Fruit fly (Drosophila melanogaster): ENCODE results near the gene TMEM216.

The TMEM216 gene

DNA sequence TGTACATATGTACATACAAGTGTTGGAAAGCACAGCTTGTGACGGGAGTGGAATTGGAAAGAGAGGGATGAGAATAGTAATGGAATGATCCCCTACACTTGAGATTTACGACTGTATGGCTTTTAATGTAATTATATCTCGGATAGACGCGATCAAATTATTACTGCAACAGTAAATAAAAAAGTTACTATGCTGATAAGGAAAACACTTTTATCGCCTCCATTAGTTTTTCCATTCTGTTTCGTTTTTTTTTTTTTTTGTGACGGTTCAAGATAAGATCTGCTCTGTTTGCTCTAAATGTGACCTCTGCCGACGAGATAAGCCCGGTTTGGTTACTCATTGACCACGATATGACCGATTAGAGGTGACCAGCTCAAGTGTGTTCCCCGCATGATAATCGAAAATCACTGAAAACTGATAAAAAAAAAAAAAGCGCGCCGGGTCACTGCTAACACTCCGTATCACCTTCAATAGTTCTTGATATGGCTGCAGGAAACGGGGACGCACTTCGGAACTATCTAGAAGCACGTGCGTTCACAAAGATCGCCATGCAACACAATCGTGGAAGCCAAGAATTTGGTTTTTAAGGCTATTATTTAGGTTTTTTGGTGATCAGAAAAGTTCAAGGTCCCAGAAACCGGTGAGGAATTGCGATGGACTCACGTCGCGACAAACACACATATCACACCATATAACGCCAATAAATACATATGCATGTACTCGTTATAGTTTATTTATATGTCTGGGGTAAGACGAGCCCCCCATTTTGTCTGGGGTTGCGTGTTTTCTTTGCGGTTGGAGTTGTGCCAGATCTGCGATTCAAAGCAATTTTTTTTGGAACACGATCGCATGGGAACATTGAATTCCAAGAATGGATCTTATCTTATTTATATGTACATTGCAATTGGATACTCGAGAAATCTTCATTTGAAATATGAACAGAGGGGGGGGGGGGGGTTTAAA is 45.2 kb upstream of the TMEM216 start, which contains the start of gene p:
p (minus strand) TSS at position 156 of the 963 bp plus-strand sequence.
- peak; percentile 37 for TF ChIP-seq Pif1A (GFP tag; optimal IDR thresholded peaks at IDR 0.05)
- TF ChIP-seq EcR (GFP tag; optimal IDR thresholded peaks at IDR 0.05) = no peak
- no peak for TF ChIP-seq CG10348 (GFP tag; IDR thresholded peaks at IDR 0.05)
- TF ChIP-seq CG15710 (tag; optimal IDR thresholded peaks at IDR 0.05) = peak; percentile 46
- TF ChIP-seq CG34367 (tag; optimal IDR thresholded peaks at IDR 0.05) = peak; percentile 40
- no peak for TF ChIP-seq CG32121 (GFP tag; IDR thresholded peaks at IDR 0.05)
- TF ChIP-seq CG8159 (tag; optimal IDR thresholded peaks at IDR 0.05) = peak; percentile 58
- peak; percentile 50; the same call in 1 of the 2 replicates for TF ChIP-seq CG12605 (GFP tag; IDR thresholded peaks at IDR 0.05)
- TF ChIP-seq Snoo (tag; optimal IDR thresholded peaks at IDR 0.05) = no peak
- no peak for TF ChIP-seq CG13204 (GFP tag; optimal IDR thresholded peaks at IDR 0.05)
- TF ChIP-seq CG8301 (tag; optimal IDR thresholded peaks at IDR 0.05) = peak; percentile 49
- TF ChIP-seq CG14655 (GFP tag; optimal IDR thresholded peaks at IDR 0.05) = peak; percentile 53
- TF ChIP-seq CG4496 (GFP tag; IDR thresholded peaks at IDR 0.05) = peak; percentile 42; the same call in 1 of the 3 replicates
- TF ChIP-seq D1 (tag; optimal IDR thresholded peaks at IDR 0.05) = peak; percentile 17
- no peak for TF ChIP-seq fd96Ca (GFP tag; IDR thresholded peaks at IDR 0.05)
- TF ChIP-seq rn (GFP tag; IDR thresholded peaks at IDR 0.05) = no peak
- TF ChIP-seq gl (tag; optimal IDR thresholded peaks at IDR 0.05) = peak; percentile 20
- peak; percentile 56 for TF ChIP-seq Ets98B (GFP tag; IDR thresholded peaks at IDR 0.05)
- TF ChIP-seq Pif1B (GFP tag; optimal IDR thresholded peaks at IDR 0.05) = peak; percentile 16
- TF ChIP-seq CG9948 (tag; optimal IDR thresholded peaks at IDR 0.05) = peak; percentile 46
- peak; percentile 49 for TF ChIP-seq CG17806 (tag; optimal IDR thresholded peaks at IDR 0.05)

DNA sequence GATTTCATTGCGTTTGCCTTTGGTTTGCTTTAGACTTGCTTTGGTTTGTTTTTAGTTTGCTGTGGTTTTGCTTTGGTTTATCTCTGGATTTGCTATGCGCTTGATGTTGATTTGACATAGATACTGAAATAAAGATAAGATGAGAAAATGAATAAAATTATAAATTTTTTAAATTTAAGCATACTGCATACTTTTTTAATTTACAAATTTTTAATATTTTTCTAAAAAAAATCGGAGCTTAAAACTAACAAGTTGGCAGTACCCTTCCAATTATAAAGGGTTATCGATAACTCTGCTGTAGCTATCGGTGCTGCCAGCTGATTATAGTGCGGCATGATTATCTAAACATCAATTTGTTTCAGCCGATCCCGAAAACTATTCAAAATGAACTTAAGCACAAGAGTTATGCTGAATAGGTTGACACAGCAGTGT is 42.2 kb upstream of the TMEM216 start, which contains the start of gene mRpL19:
mRpL19 (plus strand) TSS at position 307 of the 432 bp plus-strand sequence.
- peak; percentile 25 for TF ChIP-seq CG8159 (tag; optimal IDR thresholded peaks at IDR 0.05)
- TF ChIP-seq fd96Ca (GFP tag; IDR thresholded peaks at IDR 0.05) = no peak
- TF ChIP-seq CG15710 (tag; optimal IDR thresholded peaks at IDR 0.05) = peak; percentile 27
- TF ChIP-seq CG9948 (tag; optimal IDR thresholded peaks at IDR 0.05) = peak; percentile 16
- no peak for TF ChIP-seq rn (GFP tag; IDR thresholded peaks at IDR 0.05)
- TF ChIP-seq CG32121 (GFP tag; IDR thresholded peaks at IDR 0.05) = peak; percentile 34; the same call in 1 of the 2 replicates
- no peak for TF ChIP-seq Snoo (tag; optimal IDR thresholded peaks at IDR 0.05)
- no peak for TF ChIP-seq Pif1B (GFP tag; optimal IDR thresholded peaks at IDR 0.05)
- TF ChIP-seq CG17806 (tag; optimal IDR thresholded peaks at IDR 0.05) = peak; percentile 31

DNA sequence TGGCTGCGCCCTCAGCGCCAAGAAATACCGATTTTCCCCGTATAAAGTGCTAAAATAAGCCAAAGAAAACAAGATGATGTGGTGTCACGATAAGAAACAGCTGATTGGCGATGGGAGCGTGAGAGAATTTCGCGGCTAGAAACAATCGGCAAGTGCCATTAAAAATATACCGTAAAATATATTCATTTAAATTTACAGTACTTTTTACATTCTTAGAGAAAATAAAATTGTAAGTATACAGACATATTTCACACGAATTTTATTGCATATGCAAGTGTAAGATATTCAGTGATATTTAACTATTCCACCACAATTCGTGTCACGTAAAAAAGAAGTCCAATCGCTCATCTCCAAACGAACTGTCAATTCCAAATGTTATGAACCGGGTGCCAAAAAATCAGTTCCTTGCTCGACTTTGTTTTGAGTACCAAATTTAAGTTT is 39.5 kb upstream of the TMEM216 start, which contains the start of the genes Unc50, CG11755 and CG8043:
Unc50 (minus strand) TSS at position 54 of the 441 bp plus-strand sequence.
CG11755 (plus strand) TSS at position 356 of the 441 bp plus-strand sequence.
CG8043 (plus strand) TSS at position 356 of the 441 bp plus-strand sequence.
- TF ChIP-seq CG34367 (tag; optimal IDR thresholded peaks at IDR 0.05) = peak; percentile 56
- peak; percentile 66 for TF ChIP-seq CG15710 (tag; optimal IDR thresholded peaks at IDR 0.05)
- TF ChIP-seq CG13204 (GFP tag; optimal IDR thresholded peaks at IDR 0.05) = no peak
- no peak for TF ChIP-seq EcR (GFP tag; optimal IDR thresholded peaks at IDR 0.05)
- TF ChIP-seq Ets98B (GFP tag; IDR thresholded peaks at IDR 0.05) = peak; percentile 51
- peak; percentile 73 for TF ChIP-seq fd96Ca (GFP tag; IDR thresholded peaks at IDR 0.05)
- peak; percentile 67 for TF ChIP-seq CG9948 (tag; optimal IDR thresholded peaks at IDR 0.05)
- no peak for TF ChIP-seq Pif1A (GFP tag; optimal IDR thresholded peaks at IDR 0.05)
- peak; percentile 34; the same call in 1 of the 2 replicates for TF ChIP-seq rn (GFP tag; IDR thresholded peaks at IDR 0.05)
- TF ChIP-seq CG8159 (tag; optimal IDR thresholded peaks at IDR 0.05) = peak; percentile 75
- TF ChIP-seq CG32121 (GFP tag; IDR thresholded peaks at IDR 0.05) = 0 out of 2 replicates have a peak, but pooled peaks have one; percentile 50
- TF ChIP-seq CG4496 (GFP tag; IDR thresholded peaks at IDR 0.05) = no peak
- TF ChIP-seq CG10348 (GFP tag; IDR thresholded peaks at IDR 0.05) = peak; percentile 27; the same call in 1 of the 2 replicates
- peak; percentile 59 for TF ChIP-seq Snoo (tag; optimal IDR thresholded peaks at IDR 0.05)
- peak; percentile 62 for TF ChIP-seq Pif1B (GFP tag; optimal IDR thresholded peaks at IDR 0.05)

DNA sequence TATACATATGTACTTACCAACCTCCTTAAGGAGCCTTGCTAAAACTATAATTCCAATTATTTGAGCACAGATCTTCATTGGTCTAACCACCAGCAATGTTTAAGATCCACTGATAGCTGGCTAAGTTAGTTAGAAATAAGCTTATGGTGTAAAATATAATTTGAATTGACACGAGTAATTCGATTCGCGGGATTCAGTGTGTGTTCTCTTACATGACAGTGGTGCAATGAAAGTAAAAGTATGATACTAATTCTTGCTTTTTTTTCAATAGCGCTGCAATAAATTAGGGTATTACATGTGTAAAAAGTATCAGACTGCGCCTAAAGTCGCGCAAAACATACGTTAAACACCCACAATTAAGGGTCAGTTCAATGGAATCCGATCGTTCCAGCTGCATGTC is 36.1 kb upstream of the TMEM216 start, which contains the start of gene CG33325:
CG33325 (minus strand) TSS at position 101 of the 400 bp plus-strand sequence.
- TF ChIP-seq CG8159 (tag; optimal IDR thresholded peaks at IDR 0.05) (no peak), D1 (tag; optimal IDR thresholded peaks at IDR 0.05) (no peak), CG17806 (tag; optimal IDR thresholded peaks at IDR 0.05) (no peak), Ets98B (GFP tag; IDR thresholded peaks at IDR 0.05) (no peak), CG12605 (GFP tag; IDR thresholded peaks at IDR 0.05) (no peak), CG9948 (tag; optimal IDR thresholded peaks at IDR 0.05) (no peak), Pif1A (GFP tag; optimal IDR thresholded peaks at IDR 0.05) (no peak), CG4496 (GFP tag; IDR thresholded peaks at IDR 0.05) (no peak), CG8301 (tag; optimal IDR thresholded peaks at IDR 0.05) (no peak), CG32121 (GFP tag; IDR thresholded peaks at IDR 0.05) (no peak), Pif1B (GFP tag; optimal IDR thresholded peaks at IDR 0.05) (no peak), rn (GFP tag; IDR thresholded peaks at IDR 0.05) (no peak), CG13204 (GFP tag; optimal IDR thresholded peaks at IDR 0.05) (no peak), fd96Ca (GFP tag; IDR thresholded peaks at IDR 0.05) (no peak), CG15710 (tag; optimal IDR thresholded peaks at IDR 0.05) (no peak), gl (tag; optimal IDR thresholded peaks at IDR 0.05) (no peak)

DNA sequence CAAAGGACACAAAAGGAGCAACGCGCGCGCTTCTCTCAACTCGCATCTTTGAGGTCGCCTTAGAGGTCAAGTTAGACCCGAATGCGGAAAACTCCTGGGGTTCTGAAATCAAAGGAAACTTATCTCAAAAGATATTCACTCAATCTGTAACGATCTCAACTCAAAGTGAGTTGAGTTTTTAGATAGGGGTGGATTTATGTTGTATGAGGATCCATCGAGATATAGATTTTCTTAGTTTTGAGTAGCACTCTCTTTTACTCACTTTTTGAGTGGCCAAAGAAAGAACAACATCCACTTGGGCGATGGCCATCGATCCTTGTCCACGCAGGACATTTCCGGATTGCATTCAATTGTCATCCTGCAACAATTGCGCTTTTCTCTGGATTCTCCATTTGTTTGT is 35.4 kb upstream of the TMEM216 start:
- TF ChIP-seq CG10348 (GFP tag; IDR thresholded peaks at IDR 0.05) (no peak), CG12605 (GFP tag; IDR thresholded peaks at IDR 0.05) (no peak), CG8301 (tag; optimal IDR thresholded peaks at IDR 0.05) (no peak), CG17806 (tag; optimal IDR thresholded peaks at IDR 0.05) (no peak), CG34367 (tag; optimal IDR thresholded peaks at IDR 0.05) (no peak), Snoo (tag; optimal IDR thresholded peaks at IDR 0.05) (no peak), D1 (tag; optimal IDR thresholded peaks at IDR 0.05) (no peak), rn (GFP tag; IDR thresholded peaks at IDR 0.05) (no peak), CG13204 (GFP tag; optimal IDR thresholded peaks at IDR 0.05) (no peak), CG14655 (GFP tag; optimal IDR thresholded peaks at IDR 0.05) (no peak), CG9948 (tag; optimal IDR thresholded peaks at IDR 0.05) (no peak)

Measured in whole organism, pupa.